Worm (Caenorhabditis elegans): ENCODE data around the gene T24D5.2.

T24D5.2 gene

DNA sequence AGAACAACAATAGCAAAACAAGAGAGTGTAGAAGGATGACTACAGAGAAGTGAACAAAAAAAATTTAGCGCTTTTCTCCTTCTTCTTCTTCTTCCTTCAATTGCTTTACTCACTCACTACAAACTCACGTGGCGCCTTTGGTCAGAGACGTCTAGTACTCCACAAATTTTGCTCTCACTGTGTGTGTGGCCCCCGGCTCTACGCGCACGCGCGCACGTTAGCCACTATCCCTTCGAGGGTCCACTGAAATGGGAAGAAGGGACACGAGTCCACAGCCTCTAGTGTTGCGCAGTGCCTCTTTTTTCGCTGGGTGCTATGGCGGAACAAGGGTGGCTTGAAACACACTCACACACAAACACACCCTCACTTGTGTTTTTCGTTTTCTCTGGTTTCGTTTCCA is 43.0 kb upstream of the T24D5.2 start:
- TF ChIP-seq jun-1 (tag; optimal IDR thresholded peaks at IDR 0.05) (no peak), fkh-10 (GFP tag; optimal IDR thresholded peaks at IDR 0.05) (peak; percentile 74), aha-1 (tag) (peak; percentile 87), hmg-1.1 (GFP tag; IDR thresholded peaks at IDR 0.05) (peak; percentile 71), egl-43 (GFP tag; IDR thresholded peaks at IDR 0.05) (peak; percentile 54; the same call in 1 of the 2 replicates), set-16 (GFP tag; IDR thresholded peaks at IDR 0.05) (peak; percentile 61), hlh-11 (tag; optimal IDR thresholded peaks at IDR 0.05) (peak; percentile 18), lin-1 (GFP tag; IDR thresholded peaks at IDR 0.05) (0 out of 2 replicates have a peak, but pooled peaks have one; percentile 19), rbr-2 (tag; optimal IDR thresholded peaks at IDR 0.05) (peak; percentile 22), skn-1 (tag; optimal IDR thresholded peaks at IDR 0.05) (no peak), mdl-1 (tag; optimal IDR thresholded peaks at IDR 0.05) (peak; percentile 63 to 84), mxl-3 (GFP tag; optimal IDR thresholded peaks at IDR 0.05) (peak; percentile 4), mep-1 (tag; optimal IDR thresholded peaks at IDR 0.05) (peak; percentile 33), zip-11 (GFP tag; IDR thresholded peaks at IDR 0.05) (no peak), hif-1 (tag; optimal IDR thresholded peaks at IDR 0.05) (peak in 1 of 2 experiments; percentile 18), hlh-30 (tag; optimal IDR thresholded peaks at IDR 0.05; ENCODE audit: insufficient read depth) (peak; percentile 77), Y48G9A.11 (GFP tag; IDR thresholded peaks at IDR 0.05) (peak; percentile 28; the same call in 1 of the 2 replicates), fos-1 (tag; optimal IDR thresholded peaks at IDR 0.05) (no peak), dmd-6 (GFP tag; IDR thresholded peaks at IDR 0.05) (peak; percentile 8; the same call in 1 of the 2 replicates)

DNA sequence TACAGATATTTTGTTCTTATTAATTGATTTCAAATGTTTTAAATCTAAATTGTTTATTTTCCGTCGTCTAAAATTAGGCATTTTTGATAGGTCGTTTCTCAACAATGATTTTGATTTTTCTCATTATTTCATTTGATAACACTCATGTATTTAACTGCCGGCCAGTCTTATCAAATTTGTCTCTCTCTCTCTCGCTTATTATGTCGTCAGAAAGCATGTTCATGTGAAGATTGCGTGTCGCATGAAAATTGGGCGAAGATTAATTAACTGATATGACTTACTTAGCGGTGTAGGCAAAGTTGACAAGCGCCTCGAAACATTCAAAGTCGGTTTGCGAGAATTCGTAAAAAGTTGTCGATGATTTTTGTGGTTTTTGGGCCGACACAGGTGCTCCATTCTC is 41.5 kb upstream of the T24D5.2 start:
- TF ChIP-seq pqm-1 (tag; optimal IDR thresholded peaks at IDR 0.05) (peak; percentile 85), mep-1 (tag; optimal IDR thresholded peaks at IDR 0.05) (peak; percentile 20), hlh-11 (tag; optimal IDR thresholded peaks at IDR 0.05) (peak; percentile 81), dve-1 (tag; optimal IDR thresholded peaks at IDR 0.05; ENCODE audit: insufficient read depth) (peak; percentile 82), D1046.2 (GFP tag; IDR thresholded peaks at IDR 0.05) (0 out of 2 replicates have a peak, but pooled peaks have one; percentile 17), nhr-76 (tag; optimal IDR thresholded peaks at IDR 0.05) (no peak), ceh-28 (tag; optimal IDR thresholded peaks at IDR 0.05) (no peak), nhr-77 (tag; optimal IDR thresholded peaks at IDR 0.05) (peak; percentile 70), mxl-3 (GFP tag; optimal IDR thresholded peaks at IDR 0.05) (peak; percentile 50), lim-7 (GFP tag; IDR thresholded peaks at IDR 0.05) (no peak), lin-29 (GFP tag; IDR thresholded peaks at IDR 0.05) (no peak), dmd-6 (GFP tag; IDR thresholded peaks at IDR 0.05) (peak; percentile 85), php-3 (GFP tag; IDR thresholded peaks at IDR 0.05) (peak; percentile 36; the same call in 1 of the 2 replicates), nhr-28 (tag; optimal IDR thresholded peaks at IDR 0.05) (peak; percentile 85), daf-16 (GFP tag; optimal IDR thresholded peaks at IDR 0.05) (peak in 1 of 2 experiments; percentile 23), daf-16 (tag; optimal IDR thresholded peaks at IDR 0.05) (peak; percentile 93), nhr-237 (tag; optimal IDR thresholded peaks at IDR 0.05) (no peak), mes-2 (tag; optimal IDR thresholded peaks at IDR 0.05; ENCODE audit: poor library complexity, severe bottlenecking) (peak; percentile 17), lin-1 (GFP tag; IDR thresholded peaks at IDR 0.05) (0 out of 2 replicates have a peak, but pooled peaks have one; percentile 22), ceh-82 (tag; optimal IDR thresholded peaks at IDR 0.05) (no peak), nhr-10 (tag; optimal IDR thresholded peaks at IDR 0.05) (peak; percentile 27), mdl-1 (tag; optimal IDR thresholded peaks at IDR 0.05) (peak in 1 of 2 experiments; percentile 69), ctbp-1 (GFP tag; IDR thresholded peaks at IDR 0.05) (no peak), hlh-30 (tag; optimal IDR thresholded peaks at IDR 0.05; ENCODE audit: insufficient read depth) (peak; percentile 56), mxl-2 (GFP tag; conservative IDR thresholded peaks at IDR 0.05) (peak; percentile 54; the same call in 1 of the 2 replicates), unc-62 (GFP tag; optimal IDR thresholded peaks at IDR 0.05 in 1 of 2) (peak in 1 of 2 experiments; percentile 42), unc-62 (tag; optimal IDR thresholded peaks at IDR 0.05) (no peak), tra-1 (GFP tag; IDR thresholded peaks at IDR 0.05) (0 out of 2 replicates have a peak, but pooled peaks have one; percentile 51), ceh-20 (GFP tag; IDR thresholded peaks at IDR 0.05) (peak; percentile 34; the same call in 1 of the 2 replicates), zip-2 (tag; optimal IDR thresholded peaks at IDR 0.05) (peak; percentile 15), T20F7.1 (GFP tag; optimal IDR thresholded peaks at IDR 0.05) (peak; percentile 24)

All from whole organism, L4 larva.